Worm (Caenorhabditis elegans) whole organism, midembryonic: ENCODE measurements around the gene C07B5.2.

Experiments
- T22C8.4 ChIP-seq: fragments of 200-800 bp; sonication (Bioruptor generic); IDR thresholded peaks from 2 replicates; pipeline ENCODE4 v1.3.6; 2022; ENCODE audit warnings: missing genetic modification characterization, missing compliant biosample characterization
- cog-1 ChIP-seq: sonication (generic microtip); optimal IDR thresholded peaks from 2 replicates; lab custom pipeline; 2016; ENCODE audit warnings: missing genetic modification characterization, missing compliant biosample characterization
- flt-1 ChIP-seq: fragments of 200-800 bp; sonication (Bioruptor generic); IDR thresholded peaks from 2 replicates; pipeline ENCODE4 v1.3.6; 2022; ENCODE audit warnings: missing genetic modification characterization, missing compliant biosample characterization
- klf-2 ChIP-seq: fragments of 200-800 bp; sonication (Bioruptor generic); conservative IDR thresholded peaks from 2 replicates; pipeline ENCODE4 v1.3.6; 2022; ENCODE audit warnings: missing genetic modification reagents, missing genetic modification characterization, missing compliant biosample characterization
- med-1 ChIP-seq: sonication (generic microtip); optimal IDR thresholded peaks from 2 replicates; lab custom pipeline; 2017; ENCODE audit warnings: missing genetic modification characterization, mild to moderate bottlenecking, missing compliant biosample characterization, antibody characterized with exemption, missing genetic modification reagents; ENCODE audit not compliant: insufficient read depth
- ref-1 ChIP-seq: fragments of 200-800 bp; sonication (Bioruptor generic); conservative IDR thresholded peaks from 2 replicates; pipeline ENCODE4 v1.3.6; 2022; ENCODE audit warnings: missing genetic modification reagents, missing genetic modification characterization, missing compliant biosample characterization
- tab-1 ChIP-seq: fragments of 200-800 bp; sonication (Bioruptor generic); IDR thresholded peaks from 2 replicates; pipeline ENCODE4 v1.3.6; 2022; ENCODE audit warnings: missing genetic modification characterization, missing compliant biosample characterization
- ztf-23 ChIP-seq: fragments of 200-800 bp; sonication (Bioruptor generic); IDR thresholded peaks from 2 replicates; pipeline ENCODE4 v1.3.6; 2022; ENCODE audit warnings: missing genetic modification reagents, missing genetic modification characterization, missing compliant biosample characterization
- ztf-29 ChIP-seq: fragments of 200-800 bp; sonication (Bioruptor generic); IDR thresholded peaks from 2 replicates; pipeline ENCODE4 v1.3.6; 2022; ENCODE audit warnings: missing genetic modification reagents, missing genetic modification characterization, missing compliant biosample characterization

C07B5.2 gene

ce11 chrX:9512457-9512856, 4.5 kb downstream of the C07B5.2 start:
- TF ChIP-seq tab-1 (GFP tag; lab: Robert Waterston, UW) (no peak), ref-1 (GFP tag; lab: Robert Waterston, UW) (no peak), cog-1 (tag; lab: Kevin White, UChicago) (no peak), ztf-29 (no peak), med-1 (GFP tag; lab: Kevin White, UChicago) (no peak), T22C8.4 (GFP tag; lab: Robert Waterston, UW) (no peak), ztf-23 (GFP tag; lab: Robert Waterston, UW) (no peak), flt-1 (GFP tag; lab: Robert Waterston, UW) (no peak), klf-2 (GFP tag; lab: Robert Waterston, UW) (no peak)

ce11 chrX:9510448-9510847, 6.6 kb downstream of the C07B5.2 start:
- TF ChIP-seq ref-1 (GFP tag; lab: Robert Waterston, UW) (no peak), T22C8.4 (GFP tag; lab: Robert Waterston, UW) (no peak), med-1 (GFP tag; lab: Kevin White, UChicago) (no peak), cog-1 (tag; lab: Kevin White, UChicago) (no peak), ztf-29 (no peak), ztf-23 (GFP tag; lab: Robert Waterston, UW) (no peak), klf-2 (GFP tag; lab: Robert Waterston, UW) (no peak), tab-1 (GFP tag; lab: Robert Waterston, UW) (no peak)

- TF ChIP-seq klf-2 (GFP tag; lab: Robert Waterston, UW) (no peak), ref-1 (GFP tag; lab: Robert Waterston, UW) (no peak), med-1 (GFP tag; lab: Kevin White, UChicago) (no peak), ztf-29 (no peak), flt-1 (GFP tag; lab: Robert Waterston, UW) (no peak), ztf-23 (GFP tag; lab: Robert Waterston, UW) (no peak), T22C8.4 (GFP tag; lab: Robert Waterston, UW) (no peak), cog-1 (tag; lab: Kevin White, UChicago) (no peak), tab-1 (GFP tag; lab: Robert Waterston, UW) (no peak)
Observed at ce11 chrX:9509922-9510321, 7.1 kb downstream of the C07B5.2 start.

ce11 chrX:9509516-9509915, 7.5 kb downstream of the C07B5.2 start:
- TF ChIP-seq med-1 (GFP tag; lab: Kevin White, UChicago) (no peak), klf-2 (GFP tag; lab: Robert Waterston, UW) (no peak)

- TF ChIP-seq cog-1 (tag; lab: Kevin White, UChicago) (no peak), tab-1 (GFP tag; lab: Robert Waterston, UW) (no peak), ztf-29 (no peak), T22C8.4 (GFP tag; lab: Robert Waterston, UW) (no peak), klf-2 (GFP tag; lab: Robert Waterston, UW) (no peak)
Observed at ce11 chrX:9508426-9509010, 8.5 kb downstream of the C07B5.2 start.

ce11 chrX:9506341-9506740, 10.7 kb downstream of the C07B5.2 start:
- TF ChIP-seq cog-1 (tag; lab: Kevin White, UChicago) (no peak), ztf-23 (GFP tag; lab: Robert Waterston, UW) (0 out of 2 replicates have a peak, but pooled peaks have one; percentile 61)

- 0 out of 2 replicates have a peak, but pooled peaks have one; percentile 47 for TF ChIP-seq T22C8.4 (GFP tag; lab: Robert Waterston, UW)
- no peak for TF ChIP-seq ztf-29
- TF ChIP-seq flt-1 (GFP tag; lab: Robert Waterston, UW) = no peak
- no peak for TF ChIP-seq ztf-23 (GFP tag; lab: Robert Waterston, UW)
- no peak for TF ChIP-seq cog-1 (tag; lab: Kevin White, UChicago)
- TF ChIP-seq klf-2 (GFP tag; lab: Robert Waterston, UW) = no peak
Observed at ce11 chrX:9504911-9505397, 12.1 kb downstream of the C07B5.2 start.

- TF ChIP-seq ztf-23 (GFP tag; lab: Robert Waterston, UW) = no peak
- TF ChIP-seq tab-1 (GFP tag; lab: Robert Waterston, UW) = no peak
Observed at ce11 chrX:9504221-9504620, 12.8 kb downstream of the C07B5.2 start.

- TF ChIP-seq cog-1 (tag; lab: Kevin White, UChicago) = no peak
- TF ChIP-seq ref-1 (GFP tag; lab: Robert Waterston, UW) = no peak
- no peak for TF ChIP-seq flt-1 (GFP tag; lab: Robert Waterston, UW)
- TF ChIP-seq klf-2 (GFP tag; lab: Robert Waterston, UW) = no peak
- TF ChIP-seq ztf-23 (GFP tag; lab: Robert Waterston, UW) = no peak
- TF ChIP-seq med-1 (GFP tag; lab: Kevin White, UChicago) = no peak
- no peak for TF ChIP-seq tab-1 (GFP tag; lab: Robert Waterston, UW)
- TF ChIP-seq ztf-29 = no peak
- no peak for TF ChIP-seq T22C8.4 (GFP tag; lab: Robert Waterston, UW)
Observed at ce11 chrX:9499355-9499754, 17.7 kb downstream of the C07B5.2 start.

- TF ChIP-seq ref-1 (GFP tag; lab: Robert Waterston, UW) = no peak
- TF ChIP-seq klf-2 (GFP tag; lab: Robert Waterston, UW) = no peak
- TF ChIP-seq ztf-29 = peak; percentile 86
- no peak for TF ChIP-seq T22C8.4 (GFP tag; lab: Robert Waterston, UW)
Observed at ce11 chrX:9494661-9495060, 22.3 kb downstream of the C07B5.2 start.
